Fruit fly (Drosophila melanogaster) whole organism, prepupa: ENCODE data around the gene CG33764.

Experiments used
- CG11294 ChIP-seq: fragments of 200-800 bp; sonication (Bioruptor generic); IDR thresholded peaks from 2 replicates; pipeline ENCODE4 v1.3.6; 2022; ENCODE audit warnings: missing biosample characterization, missing genetic modification characterization
- CG3032 ChIP-seq: fragments of 200-800 bp; optimal IDR thresholded peaks from 2 replicates; lab custom pipeline; 2019; ENCODE audit warnings: missing biosample characterization, mild to moderate bottlenecking, missing genetic modification characterization, moderate library complexity
- Sox102F ChIP-seq: fragments of 200-800 bp; sonication (Bioruptor generic); optimal IDR thresholded peaks from 2 replicates; lab custom pipeline; 2016; ENCODE audit warnings: missing biosample characterization, mild to moderate bottlenecking, missing genetic modification characterization
- Sox14 ChIP-seq: fragments of 200-800 bp; sonication (Bioruptor generic); optimal IDR thresholded peaks from 3 replicates; lab custom pipeline; 2016; ENCODE audit warnings: missing biosample characterization, missing genetic modification characterization

- no peak for TF ChIP-seq Sox14
- no peak for TF ChIP-seq CG3032 (tag; lab: Kevin White, UChicago)
- TF ChIP-seq Sox102F (GFP tag; lab: Kevin White, UChicago): no peak
- TF ChIP-seq CG11294 (GFP tag; lab: Robert Waterston, UW): no peak
These were observed 46.0 kb upstream of the CG33764 start, which contains the start of gene Claspin for dm6 chr3L:4313299-4313698.
